1 fruit fly cellular context compared by ENCODE assay signal in the genomic region with DNA sequence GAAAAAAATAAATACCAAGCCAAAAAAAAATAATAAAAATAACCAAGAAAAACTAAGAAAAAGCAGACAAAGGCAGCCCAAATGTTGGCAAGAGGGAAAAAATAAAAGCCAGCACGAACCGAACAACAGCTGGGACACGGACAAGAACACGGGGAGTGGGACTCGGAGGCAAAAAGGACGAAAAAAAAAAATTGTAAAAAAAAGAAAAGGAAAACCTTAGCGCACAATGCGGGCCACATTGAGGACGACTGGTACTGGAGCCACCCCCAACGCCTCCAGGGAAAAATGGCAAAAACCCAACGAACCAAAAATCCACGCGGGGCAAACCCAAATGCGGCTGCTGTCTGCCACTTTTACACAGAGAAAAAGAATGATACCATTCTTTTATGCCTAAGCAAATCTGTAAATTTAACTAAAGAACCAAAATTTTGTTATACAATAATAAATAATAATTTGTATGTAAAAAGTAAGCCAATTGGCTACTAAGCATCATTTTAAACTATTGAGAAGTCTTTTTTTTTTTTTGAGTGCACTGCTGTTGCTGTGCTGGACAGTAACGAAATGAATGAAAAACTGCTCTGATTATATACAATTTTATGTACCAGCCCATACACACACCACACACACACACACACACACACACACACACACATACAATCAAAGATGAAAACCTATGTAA.
TF ChIP-seq lines count a peak whose summit lies in the region.

No protein-coding gene starts in this region.

TF ChIP-seq in whole organism, embryonic, 481 proteins besides CTCF, POLR2A, EP300 and RAD21 (continued from another document and continues in another):
- TF ChIP-seq tin (GFP tag; optimal IDR thresholded peaks at IDR 0.05; lab: Kevin White, UChicago): peak; percentile 29
- peak; percentile 91 for TF ChIP-seq Meics (GFP tag; optimal IDR thresholded peaks at IDR 0.05; lab: Kevin White, UChicago)
- peak; percentile 64; the same call in 1 of the 3 replicates for TF ChIP-seq CG11093 (GFP tag; IDR thresholded peaks at IDR 0.05; lab: Robert Waterston, UW)
- TF ChIP-seq ara (GFP tag; IDR thresholded peaks at IDR 0.05; lab: Robert Waterston, UW): no peak
- TF ChIP-seq CG9797 (GFP tag; optimal IDR thresholded peaks at IDR 0.05; lab: Kevin White, UChicago): no peak
- peak; percentile 75 for TF ChIP-seq ind (GFP tag; optimal IDR thresholded peaks at IDR 0.05; lab: Kevin White, UChicago)
- peak; percentile 33 for TF ChIP-seq CG1647 (GFP tag; optimal IDR thresholded peaks at IDR 0.05; lab: Kevin White, UChicago)
- no peak for TF ChIP-seq Scr (GFP tag; IDR thresholded peaks at IDR 0.05; lab: Robert Waterston, UW; ENCODE audit: partially characterized antibody)
- peak; percentile 43 for TF ChIP-seq Bteb2 (GFP tag; optimal IDR thresholded peaks at IDR 0.05; lab: Kevin White, UChicago)
- peak; percentile 35 for TF ChIP-seq CG5245 (GFP tag; optimal IDR thresholded peaks at IDR 0.05; lab: Kevin White, UChicago)
- TF ChIP-seq tgo (GFP tag; IDR thresholded peaks at IDR 0.05; lab: Robert Waterston, UW): peak; percentile 79
- TF ChIP-seq prd (optimal IDR thresholded peaks at IDR 0.05; lab: Kevin White, UChicago): no peak
- peak; percentile 84 for TF ChIP-seq prd (GFP tag; IDR thresholded peaks at IDR 0.05; lab: Robert Waterston, UW)
- no peak for TF ChIP-seq CG10959 (GFP tag; IDR thresholded peaks at IDR 0.05; lab: Robert Waterston, UW)
- peak; percentile 14 for TF ChIP-seq maf-S (GFP tag; optimal IDR thresholded peaks at IDR 0.05; lab: Kevin White, UChicago)
- peak; percentile 75; the same call in 1 of the 2 replicates for TF ChIP-seq Awh (GFP tag; IDR thresholded peaks at IDR 0.05; lab: Robert Waterston, UW)
- peak; percentile 77 for TF ChIP-seq phol (tag; optimal IDR thresholded peaks at IDR 0.05; lab: Kevin White, UChicago)
- TF ChIP-seq H15 (GFP tag; IDR thresholded peaks at IDR 0.05; lab: Robert Waterston, UW): peak; percentile 73
- TF ChIP-seq pnt (GFP tag; optimal IDR thresholded peaks at IDR 0.05; lab: Kevin White, UChicago): no peak
- peak in 1 of 2 experiments; percentile 62 for TF ChIP-seq Eip74EF (GFP tag; optimal IDR thresholded peaks at IDR 0.05; lab: Kevin White, UChicago)
- TF ChIP-seq Vsx1 (GFP tag; optimal IDR thresholded peaks at IDR 0.05; lab: Kevin White, UChicago): no peak
- TF ChIP-seq Nf-YA (GFP tag; IDR thresholded peaks at IDR 0.05; lab: Robert Waterston, UW): no peak
- TF ChIP-seq CG12236 (GFP tag; optimal IDR thresholded peaks at IDR 0.05; lab: Kevin White, UChicago): no peak
- TF ChIP-seq sug (tag; optimal IDR thresholded peaks at IDR 0.05; lab: Kevin White, UChicago): peak; percentile 74
- peak; percentile 32 for TF ChIP-seq CG15601 (tag; optimal IDR thresholded peaks at IDR 0.05; lab: Kevin White, UChicago)
- TF ChIP-seq CG6175 (GFP tag; IDR thresholded peaks at IDR 0.05; lab: Robert Waterston, UW): 0 out of 3 replicates have a peak, but pooled peaks have one; percentile 49
- no peak for TF ChIP-seq bbx (GFP tag; IDR thresholded peaks at IDR 0.05; lab: Robert Waterston, UW; ENCODE audit: partially characterized antibody)
- TF ChIP-seq CG32532 (GFP tag; IDR thresholded peaks at IDR 0.05; lab: Robert Waterston, UW): peak; percentile 84
- TF ChIP-seq CG17829 (tag; optimal IDR thresholded peaks at IDR 0.05; lab: Kevin White, UChicago): peak; percentile 57
- peak; percentile 39 for TF ChIP-seq B-H2 (GFP tag; optimal IDR thresholded peaks at IDR 0.05; lab: Kevin White, UChicago)
- TF ChIP-seq ewg (GFP tag; optimal IDR thresholded peaks at IDR 0.05; lab: Kevin White, UChicago): peak; percentile 21
- TF ChIP-seq Drgx (GFP tag; IDR thresholded peaks at IDR 0.05; lab: Robert Waterston, UW): peak; percentile 59; the same call in 1 of the 2 replicates
- TF ChIP-seq CG10462 (GFP tag; optimal IDR thresholded peaks at IDR 0.05; lab: Kevin White, UChicago): no peak
- peak; percentile 56 for TF ChIP-seq H2.0 (GFP tag; IDR thresholded peaks at IDR 0.05; lab: Robert Waterston, UW)
- TF ChIP-seq Sry-δ (GFP tag; optimal IDR thresholded peaks at IDR 0.05; lab: Kevin White, UChicago): no peak
- TF ChIP-seq CG12071 (GFP tag; optimal IDR thresholded peaks at IDR 0.05; lab: Kevin White, UChicago): peak; percentile 62
- TF ChIP-seq seq (GFP tag; IDR thresholded peaks at IDR 0.05; lab: Robert Waterston, UW): peak; percentile 73
- TF ChIP-seq CG9437 (GFP tag; optimal IDR thresholded peaks at IDR 0.05; lab: Kevin White, UChicago): peak; percentile 18
- no peak for TF ChIP-seq fd64A (GFP tag; optimal IDR thresholded peaks at IDR 0.05; lab: Kevin White, UChicago)
- peak; percentile 69 for TF ChIP-seq nom (GFP tag; optimal IDR thresholded peaks at IDR 0.05; lab: Kevin White, UChicago)
- peak; percentile 43 for TF ChIP-seq CHES-1-like (GFP tag; optimal IDR thresholded peaks at IDR 0.05; lab: Kevin White, UChicago)
- TF ChIP-seq CG34376 (GFP tag; optimal IDR thresholded peaks at IDR 0.05; lab: Kevin White, UChicago): peak; percentile 40
- no peak for TF ChIP-seq CG7271 (tag; optimal IDR thresholded peaks at IDR 0.05; lab: Kevin White, UChicago)
- peak; percentile 77 for TF ChIP-seq B-H1 (GFP tag; IDR thresholded peaks at IDR 0.05; lab: Robert Waterston, UW)
- peak; percentile 11; the same call in 1 of the 2 replicates for TF ChIP-seq dimm (GFP tag; IDR thresholded peaks at IDR 0.05; lab: Robert Waterston, UW)
- TF ChIP-seq CG14667 (GFP tag; IDR thresholded peaks at IDR 0.05; lab: Robert Waterston, UW): peak; percentile 78
- TF ChIP-seq Fer2 (tag; optimal IDR thresholded peaks at IDR 0.05; lab: Kevin White, UChicago): peak; percentile 81
- TF ChIP-seq Doc2 (GFP tag; IDR thresholded peaks at IDR 0.05; lab: Robert Waterston, UW): no peak
- TF ChIP-seq gsb-n (tag; optimal IDR thresholded peaks at IDR 0.05; lab: Kevin White, UChicago): no peak
- peak; percentile 42 for TF ChIP-seq CG13624 (GFP tag; optimal IDR thresholded peaks at IDR 0.05; lab: Kevin White, UChicago)
- peak; percentile 51; the same call in 1 of the 2 replicates for TF ChIP-seq ssp (GFP tag; IDR thresholded peaks at IDR 0.05; lab: Robert Waterston, UW)
- TF ChIP-seq CG10209 (GFP tag; optimal IDR thresholded peaks at IDR 0.05; lab: Kevin White, UChicago): peak; percentile 63
- TF ChIP-seq HHEX (GFP tag; optimal IDR thresholded peaks at IDR 0.05; lab: Kevin White, UChicago): peak; percentile 83
- peak; percentile 27 for TF ChIP-seq CG1603 (tag; optimal IDR thresholded peaks at IDR 0.05; lab: Kevin White, UChicago)
- no peak for TF ChIP-seq Antp (GFP tag; optimal IDR thresholded peaks at IDR 0.05; lab: Kevin White, UChicago)
- TF ChIP-seq CG15011 (GFP tag; optimal IDR thresholded peaks at IDR 0.05; lab: Kevin White, UChicago): peak; percentile 73
- peak; percentile 56 for TF ChIP-seq sqz (GFP tag; optimal IDR thresholded peaks at IDR 0.05; lab: Kevin White, UChicago)
- peak; percentile 3 for TF ChIP-seq CG8359 (GFP tag; optimal IDR thresholded peaks at IDR 0.05; lab: Kevin White, UChicago; ENCODE audit: borderline replicate concordance)
- no peak for TF ChIP-seq CG10321 (GFP tag; IDR thresholded peaks at IDR 0.05; lab: Robert Waterston, UW)
- TF ChIP-seq danr (GFP tag; IDR thresholded peaks at IDR 0.05; lab: Robert Waterston, UW): no peak
- peak; percentile 83 for TF ChIP-seq BtbVII (GFP tag; optimal IDR thresholded peaks at IDR 0.05; lab: Kevin White, UChicago)
- peak; percentile 76 for TF ChIP-seq CG17361 (GFP tag; IDR thresholded peaks at IDR 0.05; lab: Robert Waterston, UW)
- TF ChIP-seq Hr78 (GFP tag; optimal IDR thresholded peaks at IDR 0.05; lab: Kevin White, UChicago): no peak
- peak; percentile 72 for TF ChIP-seq CG31224 (GFP tag; IDR thresholded peaks at IDR 0.05; lab: Robert Waterston, UW)
- TF ChIP-seq CG3995 (GFP tag; optimal IDR thresholded peaks at IDR 0.05; lab: Kevin White, UChicago): peak; percentile 29
- TF ChIP-seq CG2712 (tag; optimal IDR thresholded peaks at IDR 0.05; lab: Kevin White, UChicago): peak; percentile 68
- TF ChIP-seq CG6813 (GFP tag; optimal IDR thresholded peaks at IDR 0.05; lab: Kevin White, UChicago): peak; percentile 77
- TF ChIP-seq MBD-R2 (GFP tag; IDR thresholded peaks at IDR 0.05; lab: Robert Waterston, UW): peak; percentile 60; the same call in 1 of the 2 replicates
- TF ChIP-seq gfzf (GFP tag; optimal IDR thresholded peaks at IDR 0.05; lab: Kevin White, UChicago): no peak
- TF ChIP-seq CG10274 (GFP tag; optimal IDR thresholded peaks at IDR 0.05; lab: Kevin White, UChicago): peak; percentile 10
- peak; percentile 65 for TF ChIP-seq CG5953 (GFP tag; IDR thresholded peaks at IDR 0.05; lab: Robert Waterston, UW)
- peak; percentile 52; the same call in 1 of the 2 replicates for TF ChIP-seq CG8765 (GFP tag; IDR thresholded peaks at IDR 0.05; lab: Robert Waterston, UW)
- peak; percentile 80 for TF ChIP-seq sens (GFP tag; lab: Kevin White, UChicago)
- no peak for TF ChIP-seq Doc3 (GFP tag; IDR thresholded peaks at IDR 0.05; lab: Robert Waterston, UW; ENCODE audit: partially characterized antibody)
- peak; percentile 76 for TF ChIP-seq HLH3B (GFP tag; IDR thresholded peaks at IDR 0.05; lab: Robert Waterston, UW)
- TF ChIP-seq Dbx (GFP tag; IDR thresholded peaks at IDR 0.05; lab: Robert Waterston, UW): peak; percentile 92
- TF ChIP-seq rib (GFP tag; IDR thresholded peaks at IDR 0.05; lab: Robert Waterston, UW): peak; percentile 72; the same call in 1 of the 2 replicates
- peak; percentile 61 for TF ChIP-seq ttk (GFP tag; IDR thresholded peaks at IDR 0.05; lab: Robert Waterston, UW)
- no peak for TF ChIP-seq Hr39 (optimal IDR thresholded peaks at IDR 0.05; lab: Kevin White, UChicago)
- TF ChIP-seq zen (tag; optimal IDR thresholded peaks at IDR 0.05; lab: Kevin White, UChicago): peak; percentile 36
- peak; percentile 40 for TF ChIP-seq CG18476 (GFP tag; optimal IDR thresholded peaks at IDR 0.05; lab: Kevin White, UChicago)
- peak; percentile 34 for TF ChIP-seq CG17568 (GFP tag; optimal IDR thresholded peaks at IDR 0.05; lab: Kevin White, UChicago)
- no peak for TF ChIP-seq br (optimal IDR thresholded peaks at IDR 0.05; lab: Kevin White, UChicago)
- peak; percentile 90 for TF ChIP-seq CG13296 (GFP tag; optimal IDR thresholded peaks at IDR 0.05; lab: Kevin White, UChicago)
- TF ChIP-seq CG8924 (tag; optimal IDR thresholded peaks at IDR 0.05; lab: Kevin White, UChicago): peak; percentile 60
- TF ChIP-seq Max (GFP tag; optimal IDR thresholded peaks at IDR 0.05; lab: Kevin White, UChicago): peak; percentile 61
- peak; percentile 61 for TF ChIP-seq CG10366 (GFP tag; IDR thresholded peaks at IDR 0.05; lab: Robert Waterston, UW)
- TF ChIP-seq caup (GFP tag; optimal IDR thresholded peaks at IDR 0.05; lab: Kevin White, UChicago; ENCODE audit: severe bottlenecking): peak; percentile 61
- TF ChIP-seq CG15269 (tag; optimal IDR thresholded peaks at IDR 0.05; lab: Kevin White, UChicago): peak; percentile 76
- TF ChIP-seq ken (GFP tag; IDR thresholded peaks at IDR 0.05; lab: Robert Waterston, UW): 0 out of 3 replicates have a peak, but pooled peaks have one; percentile 34
- TF ChIP-seq jumu (GFP tag; optimal IDR thresholded peaks at IDR 0.05; lab: Kevin White, UChicago): no peak
- peak; percentile 66 for TF ChIP-seq D19A (tag; optimal IDR thresholded peaks at IDR 0.05; lab: Kevin White, UChicago)
- TF ChIP-seq NFAT (GFP tag; IDR thresholded peaks at IDR 0.05; lab: Robert Waterston, UW): peak; percentile 54; the same call in 1 of the 2 replicates
- no peak for TF ChIP-seq chm (GFP tag; IDR thresholded peaks at IDR 0.05; lab: Robert Waterston, UW)
- TF ChIP-seq mirr (GFP tag; optimal IDR thresholded peaks at IDR 0.05; lab: Kevin White, UChicago): peak; percentile 41
- TF ChIP-seq CG17802 (tag; optimal IDR thresholded peaks at IDR 0.05; lab: Kevin White, UChicago): peak; percentile 44
- peak; percentile 82 for TF ChIP-seq CG17359 (tag; optimal IDR thresholded peaks at IDR 0.05; lab: Kevin White, UChicago)
- TF ChIP-seq amos (GFP tag; IDR thresholded peaks at IDR 0.05; lab: Robert Waterston, UW; ENCODE audit: partially characterized antibody): no peak
- TF ChIP-seq Nf-YB (GFP tag; optimal IDR thresholded peaks at IDR 0.05; lab: Kevin White, UChicago): peak; percentile 2
- no peak for TF ChIP-seq otp (GFP tag; IDR thresholded peaks at IDR 0.05; lab: Robert Waterston, UW)
- TF ChIP-seq CG7357 (GFP tag; IDR thresholded peaks at IDR 0.05; lab: Robert Waterston, UW): peak; percentile 72; the same call in 2 of the 3 replicates
- peak; percentile 65 for TF ChIP-seq CG8281 (tag; optimal IDR thresholded peaks at IDR 0.05; lab: Kevin White, UChicago)
- TF ChIP-seq CG2129 (GFP tag; IDR thresholded peaks at IDR 0.05; lab: Robert Waterston, UW; ENCODE audit: partially characterized antibody): no peak
- TF ChIP-seq CG18262 (tag; optimal IDR thresholded peaks at IDR 0.05; lab: Kevin White, UChicago): peak; percentile 53
- no peak for TF ChIP-seq BEAF-32 (GFP tag; optimal IDR thresholded peaks at IDR 0.05; lab: Kevin White, UChicago)
- no peak for TF ChIP-seq lov (optimal IDR thresholded peaks at IDR 0.05; lab: Kevin White, UChicago)
- no peak for TF ChIP-seq lov (GFP tag; IDR thresholded peaks at IDR 0.05; lab: Robert Waterston, UW)
- peak; percentile 86 for TF ChIP-seq scrt (GFP tag; optimal IDR thresholded peaks at IDR 0.05; lab: Kevin White, UChicago)
- TF ChIP-seq gce (GFP tag; IDR thresholded peaks at IDR 0.05; lab: Robert Waterston, UW): peak; percentile 49; the same call in 1 of the 3 replicates
- TF ChIP-seq slp2 (GFP tag; optimal IDR thresholded peaks at IDR 0.05; lab: Kevin White, UChicago): no peak
- TF ChIP-seq HLH54F (GFP tag; optimal IDR thresholded peaks at IDR 0.05; lab: Kevin White, UChicago): peak; percentile 22
- TF ChIP-seq klu (GFP tag; IDR thresholded peaks at IDR 0.05; lab: Robert Waterston, UW): peak; percentile 58
- TF ChIP-seq YL-1 (GFP tag; optimal IDR thresholded peaks at IDR 0.05; lab: Kevin White, UChicago): no peak
- peak; percentile 37 for TF ChIP-seq CG1602 (GFP tag; optimal IDR thresholded peaks at IDR 0.05; lab: Kevin White, UChicago)
- peak in 1 of 2 experiments; percentile 76 for TF ChIP-seq eve (GFP tag; optimal IDR thresholded peaks at IDR 0.05; lab: Kevin White, UChicago)
- TF ChIP-seq stc (GFP tag; IDR thresholded peaks at IDR 0.05; lab: Robert Waterston, UW): peak; percentile 82
- TF ChIP-seq Ssrp (tag; optimal IDR thresholded peaks at IDR 0.05; lab: Kevin White, UChicago): peak; percentile 12
- TF ChIP-seq CG33213 (GFP tag; optimal IDR thresholded peaks at IDR 0.05; lab: Kevin White, UChicago): no peak
- peak; percentile 71; the same call in 1 of the 3 replicates for TF ChIP-seq so (GFP tag; IDR thresholded peaks at IDR 0.05; lab: Robert Waterston, UW)
- peak; percentile 21 to 80 for TF ChIP-seq Hr51 (GFP tag; optimal IDR thresholded peaks at IDR 0.05; lab: Kevin White, UChicago)
- peak; percentile 44 for TF ChIP-seq tup (GFP tag; optimal IDR thresholded peaks at IDR 0.05; lab: Kevin White, UChicago)
- no peak for TF ChIP-seq CG4617 (GFP tag; optimal IDR thresholded peaks at IDR 0.05; lab: Kevin White, UChicago; ENCODE audit: borderline replicate concordance)
